Worm (Caenorhabditis elegans): ENCODE measurements around the gene F38B2.4.

ce11 chrX:11241479-11241878 lies 46.0 kb downstream of the F38B2.4 start:
- TF ChIP-seq F13H6.1 (tag; optimal IDR thresholded peaks at IDR 0.05) (no peak), nhr-23 (tag; optimal IDR thresholded peaks at IDR 0.05) (no peak)
